Worm (Caenorhabditis elegans) whole organism, late embryonic: ENCODE measurements around the gene ctsa-1.1.

Source experiments
- K02D7.2 ChIP-seq: sonication (generic microtip); optimal IDR thresholded peaks from 2 replicates; lab custom pipeline; 2017; ENCODE audit warnings: mild to moderate bottlenecking, missing genetic modification characterization, missing compliant biosample characterization
- T23F11.4 ChIP-seq: fragments of 200-800 bp; sonication (Bioruptor generic); optimal IDR thresholded peaks from 2 replicates; lab custom pipeline; 2018; ENCODE audit warnings: mild to moderate bottlenecking, missing genetic modification characterization, missing compliant biosample characterization
- ceh-22 ChIP-seq: sonication (generic microtip); optimal IDR thresholded peaks from 2 replicates; lab custom pipeline; 2017; ENCODE audit warnings: missing biosample characterization, missing genetic modification characterization
- fkh-10 ChIP-seq: fragments of 150-350 bp; optimal IDR thresholded peaks from 2 replicates; lab custom pipeline; 2014; ENCODE audit warnings: missing biosample characterization, missing genetic modification reagents, missing genetic modification characterization
- lin-11 ChIP-seq: fragments of 200-800 bp; sonication (Bioruptor generic); optimal IDR thresholded peaks from 2 replicates; lab custom pipeline; 2018; ENCODE audit warnings: mild to moderate bottlenecking, missing genetic modification characterization, missing compliant biosample characterization
- pha-4 ChIP-seq: fragments of 150-350 bp; optimal IDR thresholded peaks from 2 replicates; lab custom pipeline; 2018; ENCODE audit warnings: missing biosample characterization, missing genetic modification reagents, missing genetic modification characterization
- pqm-1 ChIP-seq: sonication (generic microtip); optimal IDR thresholded peaks from 2 replicates; lab custom pipeline; 2016; ENCODE audit warnings: missing genetic modification characterization, missing compliant biosample characterization
- ttx-3 ChIP-seq: sonication (generic microtip); optimal IDR thresholded peaks from 2 replicates; lab custom pipeline; 2016; ENCODE audit warnings: missing genetic modification reagents, missing genetic modification characterization, missing compliant biosample characterization

ce11 chrII:4769096-4769495, 31.6 kb downstream of the ctsa-1.1 start:
- TF ChIP-seq pqm-1 (tag; lab: Kevin White, UChicago) (no peak), T23F11.4 (no peak), fkh-10 (no peak), ttx-3 (tag; lab: Kevin White, UChicago) (no peak), pha-4 (tag; lab: Kevin White, UChicago) (no peak), ceh-22 (tag; lab: Kevin White, UChicago) (no peak), lin-11 (tag; lab: Kevin White, UChicago) (no peak), K02D7.2 (tag; lab: Kevin White, UChicago) (no peak)
